Worm (Caenorhabditis elegans) whole organism, late embryonic: Measurements from ENCODE around the gene ddn-2.

Experiments used
- F13H6.1 ChIP-seq: sonication (generic microtip); optimal IDR thresholded peaks from 2 replicates; lab custom pipeline; 2016; ENCODE audit warnings: missing genetic modification characterization, missing compliant biosample characterization
- Y22D7AL.16 ChIP-seq: sonication (generic microtip); optimal IDR thresholded peaks from 2 replicates; lab custom pipeline; 2016; ENCODE audit warnings: missing genetic modification characterization, missing compliant biosample characterization
- ama-1 ChIP-seq: fragments of 150-350 bp; optimal IDR thresholded peaks from 2 replicates; lab custom pipeline; 2014
- ceh-14 ChIP-seq: sonication (generic microtip); optimal IDR thresholded peaks from 2 replicates; lab custom pipeline; 2016; ENCODE audit warnings: missing genotype, missing genetic modification characterization, missing compliant biosample characterization
- ceh-19 ChIP-seq: fragments of 200-800 bp; sonication (Bioruptor generic); optimal IDR thresholded peaks from 2 replicates; lab custom pipeline; 2018; ENCODE audit warnings: mild to moderate bottlenecking, missing genetic modification characterization, missing compliant biosample characterization
- ceh-22 ChIP-seq: sonication (generic microtip); optimal IDR thresholded peaks from 2 replicates; lab custom pipeline; 2017; ENCODE audit warnings: missing biosample characterization, missing genetic modification characterization
- ceh-24 ChIP-seq: sonication (generic microtip); optimal IDR thresholded peaks from 2 replicates; lab custom pipeline; 2016; ENCODE audit warnings: mild to moderate bottlenecking, missing genetic modification characterization, missing compliant biosample characterization
- ceh-30 ChIP-seq: fragments of 150-350 bp; optimal IDR thresholded peaks from 2 replicates; lab custom pipeline; 2014; ENCODE audit warnings: missing biosample characterization, missing genetic modification characterization
- ceh-31 ChIP-seq: sonication (generic microtip); optimal IDR thresholded peaks from 2 replicates; lab custom pipeline; 2016; ENCODE audit warnings: missing genetic modification characterization, missing compliant biosample characterization
- ceh-34 ChIP-seq: sonication (generic microtip); optimal IDR thresholded peaks from 2 replicates; lab custom pipeline; 2016; ENCODE audit warnings: mild to moderate bottlenecking, missing genetic modification characterization, missing compliant biosample characterization
- ceh-45 ChIP-seq: fragments of 200-800 bp; sonication (Bioruptor generic); IDR thresholded peaks from 2 replicates; pipeline ENCODE4 v1.3.6; 2022; ENCODE audit warnings: missing genetic modification reagents, missing genetic modification characterization, missing compliant biosample characterization
- che-1 ChIP-seq: sonication (generic microtip); optimal IDR thresholded peaks from 2 replicates; lab custom pipeline; 2016; ENCODE audit warnings: mild to moderate bottlenecking, missing genetic modification characterization, missing compliant biosample characterization
- dmd-4 ChIP-seq: sonication (generic microtip); optimal IDR thresholded peaks from 2 replicates; lab custom pipeline; 2016; ENCODE audit warnings: borderline replicate concordance, missing genetic modification characterization, missing compliant biosample characterization
- dve-1 ChIP-seq: sonication (generic microtip); optimal IDR thresholded peaks from 2 replicates; lab custom pipeline; 2017; ENCODE audit warnings: antibody characterized with exemption, mild to moderate bottlenecking, missing genetic modification characterization, missing compliant biosample characterization
- elt-2 ChIP-seq: sonication (generic microtip); optimal IDR thresholded peaks from 2 replicates; lab custom pipeline; 2016; ENCODE audit warnings: missing genetic modification reagents, missing genetic modification characterization, missing compliant biosample characterization
- ets-4 ChIP-seq: sonication (generic microtip); optimal IDR thresholded peaks from 2 replicates; lab custom pipeline; 2016; ENCODE audit warnings: missing genetic modification characterization, missing compliant biosample characterization
- eyg-1 ChIP-seq: sonication (generic microtip); optimal IDR thresholded peaks from 2 replicates; lab custom pipeline; 2016; ENCODE audit warnings: missing genotype, missing genetic modification characterization, missing compliant biosample characterization
- fax-1 ChIP-seq: sonication (generic microtip); optimal IDR thresholded peaks from 2 replicates; lab custom pipeline; 2016; ENCODE audit warnings: missing genotype, missing genetic modification characterization, missing compliant biosample characterization
- gmeb-2 ChIP-seq: sonication (generic microtip); optimal IDR thresholded peaks from 2 replicates; lab custom pipeline; 2016; ENCODE audit warnings: missing genetic modification characterization, inconsistent platforms, missing compliant biosample characterization
- hlh-15 ChIP-seq: sonication (generic microtip); optimal IDR thresholded peaks from 2 replicates; lab custom pipeline; 2016; ENCODE audit warnings: missing genetic modification characterization, missing compliant biosample characterization
- lin-11 ChIP-seq: fragments of 200-800 bp; sonication (Bioruptor generic); optimal IDR thresholded peaks from 2 replicates; lab custom pipeline; 2018; ENCODE audit warnings: mild to moderate bottlenecking, missing genetic modification characterization, missing compliant biosample characterization
- madf-2 ChIP-seq: sonication (generic microtip); optimal IDR thresholded peaks from 2 replicates; lab custom pipeline; 2017; ENCODE audit warnings: missing genetic modification characterization, missing compliant biosample characterization
- mec-3 ChIP-seq: sonication (generic microtip); optimal IDR thresholded peaks from 2 replicates; lab custom pipeline; 2016; ENCODE audit warnings: borderline replicate concordance, missing genetic modification characterization, missing compliant biosample characterization
- nfya-1 ChIP-seq: sonication (generic microtip); optimal IDR thresholded peaks from 2 replicates; lab custom pipeline; 2017; ENCODE audit warnings: missing genetic modification characterization, mild to moderate bottlenecking, missing compliant biosample characterization, antibody characterized with exemption, moderate library complexity
- nhr-232 ChIP-seq: sonication (generic microtip); optimal IDR thresholded peaks from 2 replicates; lab custom pipeline; 2016; ENCODE audit warnings: missing genetic modification characterization, missing compliant biosample characterization
- odd-2 ChIP-seq: sonication (generic microtip); optimal IDR thresholded peaks from 2 replicates; lab custom pipeline; 2017; ENCODE audit warnings: antibody characterized with exemption, mild to moderate bottlenecking, missing genetic modification characterization, missing compliant biosample characterization
- pax-1 ChIP-seq: fragments of 150-350 bp; optimal IDR thresholded peaks from 2 replicates; lab custom pipeline; 2014; ENCODE audit warnings: missing biosample characterization, missing genetic modification characterization
- pha-2 ChIP-seq: sonication (generic microtip); optimal IDR thresholded peaks from 2 replicates; lab custom pipeline; 2017; ENCODE audit warnings: mild to moderate bottlenecking, missing genetic modification characterization, missing compliant biosample characterization
- pha-4 ChIP-seq: fragments of 150-350 bp; optimal IDR thresholded peaks from 2 replicates; lab custom pipeline; 2018; ENCODE audit warnings: missing biosample characterization, missing genetic modification reagents, missing genetic modification characterization
- pqm-1 ChIP-seq: sonication (generic microtip); optimal IDR thresholded peaks from 2 replicates; lab custom pipeline; 2016; ENCODE audit warnings: missing genetic modification characterization, missing compliant biosample characterization
- pros-1 ChIP-seq: fragments of 150-350 bp; optimal IDR thresholded peaks from 2 replicates; lab custom pipeline; 2014; ENCODE audit warnings: missing biosample characterization, missing genetic modification reagents, missing genetic modification characterization
- rnt-1 ChIP-seq: sonication (generic microtip); optimal IDR thresholded peaks from 2 replicates; lab custom pipeline; 2016; ENCODE audit warnings: missing genetic modification characterization, missing compliant biosample characterization
- sdc-2 ChIP-seq: sonication (generic microtip); optimal IDR thresholded peaks from 2 replicates; lab custom pipeline; 2016; ENCODE audit warnings: missing genotype, missing genetic modification characterization, missing compliant biosample characterization
- tbx-7 ChIP-seq: sonication (generic microtip); optimal IDR thresholded peaks from 2 replicates; lab custom pipeline; 2016; ENCODE audit warnings: missing genotype, missing genetic modification characterization, missing compliant biosample characterization
- unc-42 ChIP-seq: sonication (generic microtip); optimal IDR thresholded peaks from 2 replicates; lab custom pipeline; 2016; ENCODE audit warnings: missing genotype, missing genetic modification characterization, missing compliant biosample characterization
- zip-5 ChIP-seq: sonication (generic microtip); optimal IDR thresholded peaks from 2 replicates; lab custom pipeline; 2016; ENCODE audit warnings: missing genetic modification characterization, missing compliant biosample characterization

The ddn-2 gene

DNA sequence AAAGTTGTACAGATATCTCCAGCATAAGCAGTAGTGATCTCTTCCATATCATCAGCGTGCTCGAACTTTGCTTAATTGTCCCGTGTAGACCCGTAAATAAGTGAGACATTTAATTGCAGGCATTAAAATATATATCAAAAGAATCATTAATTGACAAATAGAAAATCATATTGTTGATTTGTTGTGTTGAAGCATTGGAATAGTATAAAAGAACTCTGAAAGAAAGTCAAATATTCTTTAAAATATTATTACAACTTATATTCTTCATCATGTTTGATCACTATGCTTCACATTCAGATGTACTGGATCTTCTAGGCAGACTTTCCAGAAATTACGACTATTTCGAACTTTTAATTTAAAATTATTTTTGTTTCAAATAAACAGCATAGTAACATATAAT, 16.7 kb downstream of the ddn-2 start, which contains the start of gene F58G1.8:
Gene F58G1.8 (minus strand): TSS at position 101 of the 400 bp plus-strand sequence.
- no peak for TF ChIP-seq eyg-1
- no peak for TF ChIP-seq elt-2 (tag; lab: Kevin White, UChicago)

DNA sequence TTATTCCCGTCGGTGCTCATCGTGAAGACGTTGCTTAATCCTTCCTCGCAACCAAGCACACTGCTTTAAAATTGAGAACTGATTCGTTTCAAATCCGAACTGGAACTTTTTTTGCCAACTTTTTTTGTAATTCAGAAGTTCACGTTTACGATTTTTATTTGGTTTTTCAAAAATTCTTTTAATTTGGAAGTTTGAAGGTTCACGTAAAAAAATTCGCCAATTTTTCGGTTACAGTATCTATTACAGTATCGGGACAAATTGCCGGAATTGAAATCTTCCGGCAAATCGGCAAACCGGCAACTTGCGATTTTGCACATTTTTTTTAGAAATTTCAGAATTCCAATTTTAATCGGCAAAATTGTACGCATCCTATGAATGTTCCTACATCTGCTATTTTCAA, 19.4 kb downstream of the ddn-2 start, which contains the start of gene F58G1.3:
Gene F58G1.3 (minus strand): TSS at position 101 of the 400 bp plus-strand sequence.
- TF ChIP-seq nhr-232 (tag; lab: Kevin White, UChicago) (no peak), ceh-31 (tag; lab: Kevin White, UChicago) (no peak), hlh-15 (tag; lab: Kevin White, UChicago) (no peak), rnt-1 (tag; lab: Kevin White, UChicago) (no peak), odd-2 (no peak), ceh-30 (tag; lab: Kevin White, UChicago) (no peak), ceh-22 (no peak), che-1 (tag; lab: Kevin White, UChicago) (no peak), lin-11 (tag; lab: Kevin White, UChicago) (no peak), dmd-4 (no peak), Y22D7AL.16 (tag; lab: Kevin White, UChicago) (no peak), F13H6.1 (tag; lab: Kevin White, UChicago) (no peak), nfya-1 (tag; lab: Kevin White, UChicago) (no peak), ceh-24 (tag; lab: Kevin White, UChicago) (no peak), mec-3 (tag; lab: Kevin White, UChicago) (no peak), ets-4 (no peak), pax-1 (tag; lab: Kevin White, UChicago) (no peak), ceh-45 (GFP tag; lab: Robert Waterston, UW) (no peak)

DNA sequence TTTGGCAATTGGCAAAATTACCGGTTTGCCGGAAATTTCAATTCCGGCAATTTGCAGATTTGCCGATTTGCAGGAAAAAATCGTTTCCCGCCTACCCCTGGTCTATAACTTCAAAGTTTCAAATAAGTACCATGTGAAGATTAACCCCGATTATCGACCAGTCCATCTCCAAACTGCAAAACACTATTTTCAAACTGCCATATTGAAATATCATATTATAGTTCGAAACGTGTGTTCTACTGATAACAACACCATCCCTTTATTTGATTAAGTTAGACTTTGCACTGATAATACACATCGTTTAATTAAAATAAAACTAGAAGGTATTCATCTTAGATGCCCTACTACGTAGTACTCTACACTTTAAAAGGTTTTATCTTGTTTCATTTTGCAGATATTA, 21.3 kb downstream of the ddn-2 start:
- no peak for TF ChIP-seq gmeb-2 (tag; lab: Kevin White, UChicago)
- TF ChIP-seq, all 69 proteins: peak for 0

DNA sequence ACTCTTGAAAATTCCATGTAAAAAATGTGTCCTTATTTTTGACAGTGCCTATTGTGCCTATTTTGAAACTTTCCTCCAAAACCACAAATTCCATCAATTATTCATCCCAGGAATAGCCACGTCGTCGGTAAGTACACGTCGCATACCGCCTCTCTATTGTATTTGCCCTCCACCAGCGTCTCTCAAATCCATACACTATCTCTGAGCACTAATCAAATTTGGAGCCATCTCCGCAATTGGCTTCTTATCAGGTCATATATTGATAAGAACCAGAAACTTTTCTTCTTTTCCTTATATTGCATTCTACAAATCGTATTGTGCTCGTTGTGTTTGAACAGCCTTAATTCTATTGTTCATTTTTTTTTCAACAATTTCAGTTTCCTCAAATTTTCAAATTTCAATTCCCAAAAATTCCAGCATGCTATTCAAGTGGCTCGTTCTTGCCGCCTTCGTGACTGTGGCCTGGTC, 22.6 kb downstream of the ddn-2 start, which contains the start of gene dct-18:
Gene dct-18 (plus strand): TSS at position 418 of the 468 bp plus-strand sequence.
- no peak for TF ChIP-seq ama-1 (lab: Kevin White, UChicago)
- TF ChIP-seq elt-2 (tag; lab: Kevin White, UChicago), result peak; percentile 94

DNA sequence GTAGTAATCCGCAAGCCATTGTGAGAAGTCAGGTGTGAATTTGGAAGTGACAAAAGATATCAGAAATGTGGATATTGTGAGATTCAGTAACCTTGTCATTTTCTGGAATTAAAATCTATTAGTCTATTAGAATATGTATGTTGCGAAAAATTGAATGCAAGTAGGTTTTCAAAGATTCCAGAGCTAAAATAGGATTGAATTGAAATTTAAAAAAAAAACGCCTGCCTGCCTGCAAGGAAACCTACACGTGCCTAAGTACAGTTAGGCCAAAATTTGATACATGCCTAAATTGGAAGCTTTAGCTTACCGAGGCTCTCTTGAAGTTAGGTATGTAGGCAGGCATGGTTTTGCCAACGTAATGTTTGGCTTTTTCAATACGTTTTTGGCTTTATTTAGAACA, 26.4 kb downstream of the ddn-2 start, which contains the start of gene lips-9:
Gene lips-9 (minus strand): TSS at position 101 of the 400 bp plus-strand sequence.
- TF ChIP-seq pha-4 (tag; lab: Kevin White, UChicago), result no peak
- TF ChIP-seq ama-1 (lab: Kevin White, UChicago), result no peak
- no peak for TF ChIP-seq gmeb-2 (tag; lab: Kevin White, UChicago)
- no peak for TF ChIP-seq dve-1 (tag; lab: Kevin White, UChicago)
- no peak for TF ChIP-seq zip-5 (tag; lab: Kevin White, UChicago)

- TF ChIP-seq pax-1 (tag; lab: Kevin White, UChicago) (no peak), unc-42 (peak; percentile 33)
- TF ChIP-seq, all 69 proteins: peak for 1
Observed at ce11 chrII:12939161-12939560, 30.3 kb downstream of the ddn-2 start.

DNA sequence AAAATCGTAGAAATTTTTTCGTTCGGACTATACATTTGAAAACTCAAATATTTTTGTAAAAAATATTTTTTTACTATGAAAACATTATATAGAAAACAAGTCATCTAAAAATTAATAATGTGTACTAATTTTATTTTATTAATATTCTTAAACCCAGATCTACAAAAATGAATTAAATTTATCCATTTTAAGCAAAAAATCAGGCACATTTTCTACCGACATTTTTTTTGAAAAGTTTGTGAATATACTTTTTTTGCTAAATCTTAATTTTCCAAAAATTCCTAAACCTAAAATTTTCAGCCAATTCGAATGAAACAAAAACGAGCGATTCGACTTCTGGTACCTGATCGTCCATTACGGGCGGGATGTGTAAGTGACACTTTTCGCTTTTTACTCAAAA, 30.9 kb downstream of the ddn-2 start, which contains the start of gene arrd-10:
Gene arrd-10 (plus strand): TSS at position 301 of the 400 bp plus-strand sequence.
- no peak for TF ChIP-seq ceh-14 (tag; lab: Kevin White, UChicago)
- no peak for TF ChIP-seq ceh-31 (tag; lab: Kevin White, UChicago)
- TF ChIP-seq fax-1 (tag; lab: Kevin White, UChicago), result no peak
- no peak for TF ChIP-seq pqm-1 (tag; lab: Kevin White, UChicago)
- no peak for TF ChIP-seq sdc-2 (tag; lab: Kevin White, UChicago)
- TF ChIP-seq tbx-7 (tag; lab: Kevin White, UChicago), result no peak
- TF ChIP-seq pros-1 (tag; lab: Kevin White, UChicago), result no peak
- no peak for TF ChIP-seq ceh-19
- no peak for TF ChIP-seq pha-2
- no peak for TF ChIP-seq madf-2
- no peak for TF ChIP-seq ceh-34 (tag; lab: Kevin White, UChicago)
- no peak for TF ChIP-seq pax-1 (tag; lab: Kevin White, UChicago)
- TF ChIP-seq, all 69 proteins: peak for 0
